Fruit fly (Drosophila melanogaster) ovary, adult (tissue): ENCODE results near the gene CG32706.
"Not testable (repeated sequence)": the region's sequence is repeated elsewhere in the genome, so short reads cannot be mapped to it uniquely, and the experiment has no call there.

Experiments used
- CG17801 ChIP-seq: fragments of 200-800 bp; optimal IDR thresholded peaks from 2 replicates; lab custom pipeline; 2019; ENCODE audit warnings: missing biosample characterization, mild to moderate bottlenecking, missing genetic modification characterization, moderate library complexity; ENCODE audit not compliant: partially characterized antibody

CG32706 gene

dm6 chrX:9086702-9087179 lies at the start of gene CG32706:
TSS of gene CG32706 (plus strand) at chrX:9087129.
- TF ChIP-seq CG17801 (GFP tag; lab: Kevin White, UChicago), result not testable (repeated sequence)

- no peak for TF ChIP-seq CG17801 (GFP tag; lab: Kevin White, UChicago)
These were observed 48.2 kb upstream of the CG32706 start for dm6 chrX:9038778-9039177.

dm6 chrX:9040855-9041254 lies 46.1 kb upstream of the CG32706 start:
- no peak for TF ChIP-seq CG17801 (GFP tag; lab: Kevin White, UChicago)

dm6 chrX:9041789-9042456 lies 45.0 kb upstream of the CG32706 start:
- TF ChIP-seq CG17801 (GFP tag; lab: Kevin White, UChicago), result peak; percentile 10

dm6 chrX:9042457-9043045 lies 44.4 kb upstream of the CG32706 start:
- TF ChIP-seq CG17801 (GFP tag; lab: Kevin White, UChicago), result peak; percentile 59

- TF ChIP-seq CG17801 (GFP tag; lab: Kevin White, UChicago), result no peak
These were observed 43.0 kb upstream of the CG32706 start for dm6 chrX:9043711-9044505.

dm6 chrX:9044857-9045256 lies 42.1 kb upstream of the CG32706 start:
- TF ChIP-seq CG17801 (GFP tag; lab: Kevin White, UChicago), result no peak

dm6 chrX:9046383-9046941 lies 40.5 kb upstream of the CG32706 start:
- TF ChIP-seq CG17801 (GFP tag; lab: Kevin White, UChicago), result no peak

dm6 chrX:9046986-9047385 lies 39.9 kb upstream of the CG32706 start:
- peak; percentile 97 for TF ChIP-seq CG17801 (GFP tag; lab: Kevin White, UChicago)

dm6 chrX:9047725-9048384 lies 39.1 kb upstream of the CG32706 start:
- TF ChIP-seq CG17801 (GFP tag; lab: Kevin White, UChicago), result peak; percentile 83

dm6 chrX:9048385-9048750 lies 38.6 kb upstream of the CG32706 start:
- TF ChIP-seq CG17801 (GFP tag; lab: Kevin White, UChicago), result peak; percentile 41

- TF ChIP-seq CG17801 (GFP tag; lab: Kevin White, UChicago), result no peak
These were observed 38.0 kb upstream of the CG32706 start for dm6 chrX:9048941-9049340.

- TF ChIP-seq CG17801 (GFP tag; lab: Kevin White, UChicago), result peak; percentile 59
These were observed 26.9 kb upstream of the CG32706 start for dm6 chrX:9060078-9060477.

- TF ChIP-seq CG17801 (GFP tag; lab: Kevin White, UChicago), result peak; percentile 40
These were observed 25.6 kb upstream of the CG32706 start for dm6 chrX:9061299-9061698.

- TF ChIP-seq CG17801 (GFP tag; lab: Kevin White, UChicago), result no peak
These were observed 24.3 kb upstream of the CG32706 start for dm6 chrX:9062665-9063064.
